Worm (Caenorhabditis elegans): ENCODE data around the gene amx-3.

Gene amx-3

ce11 chrV:20871194-20871593, 32.3 kb downstream of the amx-3 start (continued):
- TF ChIP-seq unc-130 (GFP tag; optimal IDR thresholded peaks at IDR 0.05) = no peak
- TF ChIP-seq tbx-9 (tag; optimal IDR thresholded peaks at IDR 0.05; ENCODE audit: borderline replicate concordance) = no peak

ce11 chrV:20870633-20871032, 32.9 kb downstream of the amx-3 start:
- no peak for TF ChIP-seq mel-28 (tag; optimal IDR thresholded peaks at IDR 0.05; ENCODE audit: borderline replicate concordance)
- 0 out of 2 replicates have a peak, but pooled peaks have one; percentile 56 for TF ChIP-seq sea-2 (GFP tag; IDR thresholded peaks at IDR 0.05)
- no peak for TF ChIP-seq snpc-3.4 (tag; optimal IDR thresholded peaks at IDR 0.05)
- TF ChIP-seq mxl-1 (tag; optimal IDR thresholded peaks at IDR 0.05) = no peak
- TF ChIP-seq lin-40 (tag; optimal IDR thresholded peaks at IDR 0.05) = no peak

- TF ChIP-seq lir-1 (GFP tag; conservative IDR thresholded peaks at IDR 0.05) (no peak), tbx-9 (tag; optimal IDR thresholded peaks at IDR 0.05; ENCODE audit: borderline replicate concordance) (no peak), tbp1 (GFP tag; optimal IDR thresholded peaks at IDR 0.05) (no peak), bed-1 (GFP tag; IDR thresholded peaks at IDR 0.05) (no peak), lsy-27 (tag; optimal IDR thresholded peaks at IDR 0.05; ENCODE audit: borderline replicate concordance, insufficient read depth) (no peak), atf-7 (tag; optimal IDR thresholded peaks at IDR 0.05) (no peak), ama-1 (optimal IDR thresholded peaks at IDR 0.05) (no peak), ama-1 (GFP tag; optimal IDR thresholded peaks at IDR 0.05) (no peak), sdz-38 (tag; optimal IDR thresholded peaks at IDR 0.05) (no peak), dpff-1 (tag; optimal IDR thresholded peaks at IDR 0.05) (no peak), F57A8.1 (GFP tag; optimal IDR thresholded peaks at IDR 0.05) (no peak), xnd-1 (tag; optimal IDR thresholded peaks at IDR 0.05) (no peak), ceh-91 (GFP tag; IDR thresholded peaks at IDR 0.05) (no peak), snpc-4 (GFP tag; optimal IDR thresholded peaks at IDR 0.05) (no peak), snpc-4 (tag; optimal IDR thresholded peaks at IDR 0.05) (no peak), snpc-1.1 (tag; optimal IDR thresholded peaks at IDR 0.05; ENCODE audit: insufficient read depth) (no peak), tlf-1 (GFP tag; optimal IDR thresholded peaks at IDR 0.05) (no peak), aptf-3 (GFP tag; IDR thresholded peaks at IDR 0.05) (no peak), lin-35 (GFP tag; optimal IDR thresholded peaks at IDR 0.05) (no peak), Y95B8A.8 (GFP tag; IDR thresholded peaks at IDR 0.05) (no peak), F10E7.11 (tag; optimal IDR thresholded peaks at IDR 0.05) (no peak)
These were observed 35.2 kb downstream of the amx-3 start, which contains the start of gene F31D4.8 for ce11 chrV:20868329-20868728. F31D4.8 (minus strand) TSS chrV:20868429.

- TF ChIP-seq mcd-1 (GFP tag; IDR thresholded peaks at IDR 0.05) (no peak), F57C9.4 (tag; optimal IDR thresholded peaks at IDR 0.05) (no peak), D2030.7 (GFP tag; IDR thresholded peaks at IDR 0.05) (no peak), ceh-58 (GFP tag; IDR thresholded peaks at IDR 0.05) (no peak), nhr-80 (tag; optimal IDR thresholded peaks at IDR 0.05) (peak; percentile 51), egl-44 (GFP tag; IDR thresholded peaks at IDR 0.05) (no peak), K12H6.12 (tag; optimal IDR thresholded peaks at IDR 0.05) (no peak)
These were observed 37.1 kb downstream of the amx-3 start for ce11 chrV:20866406-20866805.

ce11 chrV:20862681-20863080, 40.8 kb downstream of the amx-3 start, which contains the start of gene twk-35:
twk-35 (plus strand) TSS chrV:20862981.
- TF ChIP-seq ceh-58 (GFP tag; IDR thresholded peaks at IDR 0.05) = no peak
- TF ChIP-seq tlf-1 (GFP tag; optimal IDR thresholded peaks at IDR 0.05) = no peak
- no peak for TF ChIP-seq hlh-12 (tag; optimal IDR thresholded peaks at IDR 0.05)
- TF ChIP-seq lin-35 (GFP tag; optimal IDR thresholded peaks at IDR 0.05) = no peak
- no peak for TF ChIP-seq Y53F4B.3 (GFP tag; IDR thresholded peaks at IDR 0.05)
- no peak for TF ChIP-seq aptf-3 (GFP tag; IDR thresholded peaks at IDR 0.05)
